Worm (Caenorhabditis elegans): ENCODE measurements around the gene F34D10.9.

DNA sequence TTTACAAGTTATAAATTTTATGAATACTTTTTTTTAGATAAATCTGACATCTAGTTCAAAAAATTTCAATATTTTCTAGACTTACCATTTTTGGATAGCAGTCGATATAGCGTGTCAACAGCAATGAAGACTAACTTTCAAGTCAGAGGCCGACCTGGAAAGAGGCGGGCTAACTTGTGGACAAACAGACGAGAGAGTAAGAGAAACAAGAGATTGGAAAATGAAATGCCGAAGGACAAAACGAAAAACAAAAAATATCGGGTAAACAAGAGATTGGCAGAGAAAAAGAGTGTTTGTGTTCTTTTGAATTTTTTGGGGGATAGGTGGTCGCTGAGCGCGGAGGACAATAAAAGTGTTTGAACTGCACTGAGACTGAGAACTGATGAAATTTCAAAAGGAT is 43.8 kb upstream of the F34D10.9 start, which contains the start of gene lec-4:
- no peak for TF ChIP-seq ceh-36 (tag; optimal IDR thresholded peaks at IDR 0.05)
- TF ChIP-seq hmbx-1 (tag; optimal IDR thresholded peaks at IDR 0.05), result no peak
- no peak for TF ChIP-seq pes-1 (GFP tag; IDR thresholded peaks at IDR 0.05)
- no peak for TF ChIP-seq scrt-1 (GFP tag; IDR thresholded peaks at IDR 0.05)
- TF ChIP-seq hmg-4 (GFP tag; optimal IDR thresholded peaks at IDR 0.05), result no peak
- no peak for TF ChIP-seq ama-1 (optimal IDR thresholded peaks at IDR 0.05)
- TF ChIP-seq flt-1 (GFP tag; IDR thresholded peaks at IDR 0.05), result no peak
- TF ChIP-seq sea-1 (GFP tag; conservative IDR thresholded peaks at IDR 0.05), result no peak
- TF ChIP-seq F13C5.2 (tag; optimal IDR thresholded peaks at IDR 0.05), result no peak
- no peak for TF ChIP-seq tbx-11 (GFP tag; IDR thresholded peaks at IDR 0.05)
- no peak for TF ChIP-seq tbx-37 (GFP tag; conservative IDR thresholded peaks at IDR 0.05)
- TF ChIP-seq ets-7 (tag; optimal IDR thresholded peaks at IDR 0.05), result no peak
- no peak for TF ChIP-seq B0310.2 (tag; optimal IDR thresholded peaks at IDR 0.05)
